Worm (Caenorhabditis elegans) whole organism, L4 larva: ENCODE results near the gene ZC13.10.

Experiments used
- D1046.2 ChIP-seq: fragments of 200-800 bp; sonication (Bioruptor generic); IDR thresholded peaks from 2 replicates; pipeline ENCODE4 v1.3.6; 2022; ENCODE audit warnings: missing genetic modification characterization, missing compliant biosample characterization
- hlh-11 ChIP-seq: fragments of 200-800 bp; sonication (Bioruptor generic); optimal IDR thresholded peaks from 2 replicates; lab custom pipeline; 2018; ENCODE audit warnings: mild to moderate bottlenecking, missing genetic modification characterization, missing compliant biosample characterization
- lin-13 ChIP-seq: fragments of 150-350 bp; optimal IDR thresholded peaks from 2 replicates; lab custom pipeline; 2014; ENCODE audit warnings: missing biosample characterization, missing genetic modification reagents, missing genetic modification characterization
- lin-38 ChIP-seq: fragments of 200-800 bp; sonication (Bioruptor generic); IDR thresholded peaks from 2 replicates; pipeline ENCODE4 v1.3.6; 2022; ENCODE audit warnings: missing genetic modification reagents, missing genetic modification characterization, missing compliant biosample characterization
- nhr-11 ChIP-seq: fragments of 150-350 bp; optimal IDR thresholded peaks from 2 replicates; lab custom pipeline; 2014; ENCODE audit warnings: missing biosample characterization, missing genetic modification characterization

DNA sequence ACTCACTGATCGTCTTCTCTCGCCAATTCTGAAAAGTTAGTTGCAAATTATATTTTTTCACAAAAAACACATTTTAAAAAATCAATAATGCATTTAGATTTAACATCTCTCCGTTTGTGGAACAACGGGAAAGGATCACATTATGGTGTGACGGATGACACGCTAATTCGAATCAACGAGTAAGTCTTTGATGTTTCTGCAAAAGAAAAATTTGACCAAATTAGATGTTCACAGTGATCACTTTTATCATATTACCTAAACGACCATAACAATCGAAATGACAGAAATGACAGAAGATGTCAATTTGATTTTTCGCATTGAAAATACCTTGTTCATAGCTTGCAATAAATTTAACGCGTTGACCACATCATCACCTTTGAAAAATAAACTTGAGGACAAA, 41.0 kb downstream of the ZC13.10 start:
- TF ChIP-seq lin-38 (GFP tag; lab: Robert Waterston, UW) (no peak), lin-13 (GFP tag; lab: Kevin White, UChicago) (no peak), nhr-11 (tag; lab: Kevin White, UChicago) (no peak), D1046.2 (GFP tag; lab: Robert Waterston, UW) (no peak), hlh-11 (tag; lab: Kevin White, UChicago) (no peak)
